Worm (Caenorhabditis elegans) whole organism, young adult: ENCODE data around the gene srbc-40.

Experiments used
- B0261.1 ChIP-seq: sonication (generic microtip); optimal IDR thresholded peaks from 2 replicates; lab custom pipeline; 2016; ENCODE audit warnings: mild to moderate bottlenecking, missing genetic modification characterization, moderate library complexity, missing compliant biosample characterization
- akir-1 ChIP-seq: fragments of 200-800 bp; sonication (Bioruptor generic); optimal IDR thresholded peaks from 2 replicates; lab custom pipeline; 2018; ENCODE audit warnings: mild to moderate bottlenecking, missing genetic modification characterization, moderate library complexity, missing compliant biosample characterization
- lin-54 ChIP-seq: fragments of 200-800 bp; sonication (Bioruptor generic); optimal IDR thresholded peaks from 2 replicates; lab custom pipeline; 2018; ENCODE audit warnings: mild to moderate bottlenecking, missing genetic modification characterization, missing compliant biosample characterization
- madf-3 ChIP-seq: fragments of 200-800 bp; sonication (Bioruptor generic); IDR thresholded peaks from 2 replicates; pipeline ENCODE4 v1.3.6; 2022; ENCODE audit warnings: missing genetic modification reagents, missing genetic modification characterization, missing compliant biosample characterization
- nfya-1 ChIP-seq: sonication (generic microtip); optimal IDR thresholded peaks from 2 replicates; lab custom pipeline; 2017; ENCODE audit warnings: antibody characterized with exemption, missing compliant biosample characterization, missing genetic modification characterization, borderline replicate concordance; ENCODE audit not compliant: insufficient read depth
- nhr-179 ChIP-seq: sonication (generic microtip); optimal IDR thresholded peaks from 2 replicates; lab custom pipeline; 2016; ENCODE audit warnings: mild to moderate bottlenecking, missing genetic modification characterization, missing compliant biosample characterization
- nhr-90 ChIP-seq: sonication (generic microtip); optimal IDR thresholded peaks from 2 replicates; lab custom pipeline; 2016; ENCODE audit warnings: missing genotype, mild to moderate bottlenecking, missing genetic modification characterization, missing compliant biosample characterization
- pha-4 ChIP-seq: fragments of 150-350 bp; sonication (generic microtip); optimal IDR thresholded peaks from 2 replicates; lab custom pipeline; 2014; ENCODE audit warnings: missing biosample characterization, missing genetic modification reagents, missing genetic modification characterization
- snpc-4 ChIP-seq, 5 experiments: fragments of 150-350 bp in 1 of 5; sonication (generic microtip) in 4 of 5; optimal IDR thresholded peaks; 2 replicates each; lab custom pipeline; 2014 to 2018; ENCODE audit warnings: missing genetic modification characterization in 5 of 5, missing biosample characterization in 3 of 5, antibody characterized with exemption in 2 of 5, mild to moderate bottlenecking in 2 of 5, missing compliant biosample characterization in 2 of 5, missing genotype in 2 of 5, moderate library complexity in 2 of 5, missing genetic modification reagents in 1 of 5
- unc-62 ChIP-seq: fragments of 150-350 bp; optimal IDR thresholded peaks from 2 replicates; lab custom pipeline; 2014; ENCODE audit warnings: missing biosample characterization, missing genetic modification reagents, missing genetic modification characterization
- ztf-26 ChIP-seq: sonication (generic microtip); optimal IDR thresholded peaks from 2 replicates; lab custom pipeline; 2017; ENCODE audit warnings: missing genetic modification characterization, missing compliant biosample characterization
- ztf-28 ChIP-seq: fragments of 200-800 bp; sonication (Bioruptor generic); IDR thresholded peaks from 2 replicates; pipeline ENCODE4 v1.3.6; 2022; ENCODE audit warnings: missing genetic modification reagents, missing genetic modification characterization, missing compliant biosample characterization

- TF ChIP-seq lin-54 (GFP tag; lab: Kevin White, UChicago), result no peak
- TF ChIP-seq unc-62, result no peak
- TF ChIP-seq nhr-90 (tag; lab: Kevin White, UChicago), result no peak
- TF ChIP-seq ztf-28 (GFP tag; lab: Robert Waterston, UW), result no peak
- no peak for TF ChIP-seq ztf-26 (tag; lab: Kevin White, UChicago)
- TF ChIP-seq B0261.1 (tag; lab: Kevin White, UChicago), result no peak
- TF ChIP-seq pha-4 (tag; lab: Kevin White, UChicago), result no peak
- TF ChIP-seq nfya-1 (tag; lab: Kevin White, UChicago), result no peak
- no peak for TF ChIP-seq madf-3 (GFP tag; lab: Robert Waterston, UW)
- no peak for TF ChIP-seq snpc-4 (GFP tag; optimal IDR thresholded peaks at IDR 0.05; lab: Kevin White, UChicago)
- TF ChIP-seq snpc-4 (tag; optimal IDR thresholded peaks at IDR 0.05; lab: Kevin White, UChicago), result no peak
- TF ChIP-seq nhr-179 (tag; lab: Kevin White, UChicago), result no peak
- TF ChIP-seq akir-1 (GFP tag; lab: Kevin White, UChicago), result no peak
These were observed 42.3 kb upstream of the srbc-40 start, which contains the start of gene C05E4.12 for ce11 chrV:761882-762281.
